5 worm cellular contexts compared by ENCODE assay signal in genomic region chrIII:10848858-10849257, ce11.
TF ChIP-seq lines count a peak whose summit lies in the region.

Gene fbxb-85 (minus strand): TSS chrIII:10848963.
Gene hex-3 (plus strand): TSS chrIII:10849222.

TF ChIP-seq in whole organism, L1 larva, 84 proteins besides CTCF, POLR2A, EP300 and RAD21 (continues in another document):
- TF ChIP-seq aha-1 (tag; optimal IDR thresholded peaks at IDR 0.05; lab: Kevin White, UChicago): peak; percentile 76
- TF ChIP-seq vab-15 (tag; optimal IDR thresholded peaks at IDR 0.05; lab: Kevin White, UChicago): peak; percentile 29
- TF ChIP-seq lir-3 (tag; optimal IDR thresholded peaks at IDR 0.05; lab: Kevin White, UChicago; ENCODE audit: poor library complexity): peak; percentile 89
- TF ChIP-seq nhr-11 (tag; optimal IDR thresholded peaks at IDR 0.05; lab: Kevin White, UChicago): peak; percentile 89
- TF ChIP-seq isw-1 (GFP tag; IDR thresholded peaks at IDR 0.05; lab: Robert Waterston, UW): peak; percentile 94
- TF ChIP-seq nhr-237 (tag; optimal IDR thresholded peaks at IDR 0.05; lab: Kevin White, UChicago): peak; percentile 81
- TF ChIP-seq ama-1 (optimal IDR thresholded peaks at IDR 0.05; lab: Kevin White, UChicago): peak; percentile 72
- TF ChIP-seq zip-4 (GFP tag; optimal IDR thresholded peaks at IDR 0.05; lab: Kevin White, UChicago): peak; percentile 87
- peak; percentile 98 for TF ChIP-seq nhr-47 (tag; optimal IDR thresholded peaks at IDR 0.05; lab: Kevin White, UChicago)
- TF ChIP-seq swsn-7 (tag; optimal IDR thresholded peaks at IDR 0.05; lab: Kevin White, UChicago): peak; percentile 97
- peak in 1 of 2 experiments; percentile 90 for TF ChIP-seq ztf-11 (tag; optimal IDR thresholded peaks at IDR 0.05; lab: Kevin White, UChicago)
- TF ChIP-seq nhr-84 (tag; optimal IDR thresholded peaks at IDR 0.05; lab: Kevin White, UChicago): no peak
- peak; percentile 94 for TF ChIP-seq fos-1 (tag; optimal IDR thresholded peaks at IDR 0.05; lab: Kevin White, UChicago)
- peak; percentile 91 for TF ChIP-seq mab-9 (GFP tag; IDR thresholded peaks at IDR 0.05; lab: Robert Waterston, UW)
- TF ChIP-seq ceh-82 (tag; optimal IDR thresholded peaks at IDR 0.05; lab: Kevin White, UChicago): peak; percentile 95 to 96 (median 96)
- peak; percentile 50 for TF ChIP-seq ceh-90 (tag; optimal IDR thresholded peaks at IDR 0.05; lab: Kevin White, UChicago)
- peak; percentile 84 for TF ChIP-seq ztf-4 (tag; optimal IDR thresholded peaks at IDR 0.05; lab: Kevin White, UChicago)
- no peak for TF ChIP-seq nhr-28 (tag; optimal IDR thresholded peaks at IDR 0.05; lab: Kevin White, UChicago)

TF ChIP-seq in whole organism, L3 larva, 47 proteins besides CTCF, POLR2A, EP300 and RAD21 (continues in another document):
- TF ChIP-seq nhr-43 (tag; optimal IDR thresholded peaks at IDR 0.05; lab: Kevin White, UChicago; ENCODE audit: poor library complexity, severe bottlenecking) (peak; percentile 96), lsy-12 (tag; optimal IDR thresholded peaks at IDR 0.05; lab: Kevin White, UChicago) (peak; percentile 95), ceh-82 (tag; optimal IDR thresholded peaks at IDR 0.05; lab: Kevin White, UChicago) (peak; percentile 82), snpc-4 (tag; optimal IDR thresholded peaks at IDR 0.05; lab: Kevin White, UChicago) (peak; percentile 71), nhr-23 (tag; optimal IDR thresholded peaks at IDR 0.05; lab: Kevin White, UChicago) (peak; percentile 96), tbx-2 (tag; optimal IDR thresholded peaks at IDR 0.05; lab: Kevin White, UChicago) (peak; percentile 89), ZK546.5 (tag; optimal IDR thresholded peaks at IDR 0.05; lab: Kevin White, UChicago) (peak; percentile 27), daf-12 (tag; optimal IDR thresholded peaks at IDR 0.05; lab: Kevin White, UChicago) (peak; percentile 33), nhr-76 (tag; optimal IDR thresholded peaks at IDR 0.05; lab: Kevin White, UChicago) (peak; percentile 17), elt-3 (tag; optimal IDR thresholded peaks at IDR 0.05; lab: Kevin White, UChicago) (no peak), unc-62 (GFP tag; optimal IDR thresholded peaks at IDR 0.05; lab: Kevin White, UChicago) (peak; percentile 28), ztf-4 (tag; optimal IDR thresholded peaks at IDR 0.05; lab: Kevin White, UChicago) (peak; percentile 29), nhr-77 (tag; optimal IDR thresholded peaks at IDR 0.05; lab: Kevin White, UChicago) (peak; percentile 74), elt-2 (tag; optimal IDR thresholded peaks at IDR 0.05; lab: Kevin White, UChicago) (peak; percentile 69), lin-15B (tag; optimal IDR thresholded peaks at IDR 0.05; lab: Kevin White, UChicago) (peak; percentile 95), ceh-16 (tag; optimal IDR thresholded peaks at IDR 0.05; lab: Kevin White, UChicago) (no peak), mml-1 (tag; optimal IDR thresholded peaks at IDR 0.05; lab: Kevin White, UChicago) (no peak), fkh-10 (GFP tag; optimal IDR thresholded peaks at IDR 0.05; lab: Kevin White, UChicago) (peak; percentile 86), nhr-67 (tag; optimal IDR thresholded peaks at IDR 0.05; lab: Kevin White, UChicago) (no peak)

TF ChIP-seq in whole organism, early embryonic, 17 proteins besides CTCF, POLR2A, EP300 and RAD21:
- TF ChIP-seq hnd-1 (tag; optimal IDR thresholded peaks at IDR 0.05; lab: Kevin White, UChicago) (peak; percentile 32), B0310.2 (tag; optimal IDR thresholded peaks at IDR 0.05; lab: Kevin White, UChicago) (peak; percentile 43), ceh-36 (tag; optimal IDR thresholded peaks at IDR 0.05; lab: Kevin White, UChicago) (peak; percentile 65), sea-1 (GFP tag; conservative IDR thresholded peaks at IDR 0.05; lab: Robert Waterston, UW) (0 out of 2 replicates have a peak, but pooled peaks have one; percentile 67), hmg-4 (GFP tag; optimal IDR thresholded peaks at IDR 0.05; lab: Kevin White, UChicago) (peak; percentile 84), tra-4 (tag; optimal IDR thresholded peaks at IDR 0.05; lab: Kevin White, UChicago) (peak; percentile 56), ama-1 (optimal IDR thresholded peaks at IDR 0.05; lab: Kevin White, UChicago) (no peak), scrt-1 (GFP tag; IDR thresholded peaks at IDR 0.05; lab: Robert Waterston, UW) (peak; percentile 62; the same call in 1 of the 2 replicates), tbx-37 (GFP tag; conservative IDR thresholded peaks at IDR 0.05; lab: Robert Waterston, UW) (peak; percentile 73), ets-7 (tag; optimal IDR thresholded peaks at IDR 0.05; lab: Kevin White, UChicago) (peak; percentile 42), hmbx-1 (tag; optimal IDR thresholded peaks at IDR 0.05; lab: Kevin White, UChicago) (peak; percentile 24), tbx-11 (GFP tag; IDR thresholded peaks at IDR 0.05; lab: Robert Waterston, UW) (peak; percentile 76), pes-1 (GFP tag; IDR thresholded peaks at IDR 0.05; lab: Robert Waterston, UW) (peak; percentile 78), aly-1 (tag; optimal IDR thresholded peaks at IDR 0.05; lab: Kevin White, UChicago) (peak; percentile 52), F13C5.2 (tag; optimal IDR thresholded peaks at IDR 0.05; lab: Kevin White, UChicago) (peak; percentile 93), ceh-13 (GFP tag; optimal IDR thresholded peaks at IDR 0.05; lab: Kevin White, UChicago) (peak; percentile 48), flt-1 (GFP tag; IDR thresholded peaks at IDR 0.05; lab: Robert Waterston, UW) (peak; percentile 70)
TF ChIP-seq in whole organism, early embryonic: peak in this region for 16.

TF ChIP-seq in whole organism, midembryonic, 9 proteins besides CTCF, POLR2A, EP300 and RAD21:
- TF ChIP-seq ztf-29 (GFP tag; IDR thresholded peaks at IDR 0.05; lab: Robert Waterston, UW) (0 out of 2 replicates have a peak, but pooled peaks have one; percentile 54), cog-1 (tag; optimal IDR thresholded peaks at IDR 0.05; lab: Kevin White, UChicago) (peak; percentile 71), tab-1 (GFP tag; IDR thresholded peaks at IDR 0.05; lab: Robert Waterston, UW) (peak; percentile 66; the same call in 1 of the 2 replicates), ztf-23 (GFP tag; IDR thresholded peaks at IDR 0.05; lab: Robert Waterston, UW) (peak; percentile 90), med-1 (GFP tag; optimal IDR thresholded peaks at IDR 0.05; lab: Kevin White, UChicago; ENCODE audit: insufficient read depth) (peak; percentile 51), flt-1 (GFP tag; IDR thresholded peaks at IDR 0.05; lab: Robert Waterston, UW) (peak; percentile 89), ref-1 (GFP tag; conservative IDR thresholded peaks at IDR 0.05; lab: Robert Waterston, UW) (0 out of 2 replicates have a peak, but pooled peaks have one; percentile 45), T22C8.4 (GFP tag; IDR thresholded peaks at IDR 0.05; lab: Robert Waterston, UW) (peak; percentile 73), klf-2 (GFP tag; conservative IDR thresholded peaks at IDR 0.05; lab: Robert Waterston, UW) (0 out of 2 replicates have a peak, but pooled peaks have one; percentile 50)

TF ChIP-seq in whole organism, young adult, 124 proteins besides CTCF, POLR2A, EP300 and RAD21 (continues in another document):
- TF ChIP-seq unc-62 (GFP tag; optimal IDR thresholded peaks at IDR 0.05; lab: Kevin White, UChicago) (no peak), nhr-27 (tag; optimal IDR thresholded peaks at IDR 0.05; lab: Kevin White, UChicago) (no peak), mxl-1 (tag; optimal IDR thresholded peaks at IDR 0.05; lab: Kevin White, UChicago) (no peak), lin-40 (tag; optimal IDR thresholded peaks at IDR 0.05; lab: Kevin White, UChicago) (peak; percentile 96), dpl-1 (GFP tag; optimal IDR thresholded peaks at IDR 0.05; lab: Kevin White, UChicago) (peak; percentile 60), ceh-27 (GFP tag; optimal IDR thresholded peaks at IDR 0.05; lab: Kevin White, UChicago) (peak; percentile 85), lsl-1 (GFP tag; optimal IDR thresholded peaks at IDR 0.05; lab: Kevin White, UChicago) (peak; percentile 80), lin-35 (GFP tag; optimal IDR thresholded peaks at IDR 0.05; lab: Kevin White, UChicago) (peak; percentile 30 to 95 (median 76)), C17E4.6 (GFP tag; IDR thresholded peaks at IDR 0.05; lab: Robert Waterston, UW) (peak; percentile 83), F49E8.2 (tag; optimal IDR thresholded peaks at IDR 0.05; lab: Kevin White, UChicago; ENCODE audit: insufficient read depth) (peak; percentile 65), ztf-3 (GFP tag; optimal IDR thresholded peaks at IDR 0.05; lab: Kevin White, UChicago) (peak; percentile 29), attf-5 (GFP tag; optimal IDR thresholded peaks at IDR 0.05; lab: Kevin White, UChicago) (peak; percentile 94), gei-17 (GFP tag; optimal IDR thresholded peaks at IDR 0.05; lab: Kevin White, UChicago) (peak; percentile 75), xnd-1 (tag; optimal IDR thresholded peaks at IDR 0.05; lab: Kevin White, UChicago) (peak; percentile 74), ztf-18 (tag; optimal IDR thresholded peaks at IDR 0.05; lab: Kevin White, UChicago) (peak; percentile 99), rcor-1 (GFP tag; IDR thresholded peaks at IDR 0.05; lab: Robert Waterston, UW) (peak; percentile 93), Y79H2A.3 (GFP tag; conservative IDR thresholded peaks at IDR 0.05; lab: Robert Waterston, UW) (no peak; the same call in 1 of the 2 replicates), ztf-26 (tag; optimal IDR thresholded peaks at IDR 0.05; lab: Kevin White, UChicago) (peak; percentile 86), hmg-1.2 (GFP tag; IDR thresholded peaks at IDR 0.05; lab: Robert Waterston, UW) (peak; percentile 70), hsf-1 (GFP tag; IDR thresholded peaks at IDR 0.05; lab: Robert Waterston, UW) (peak; percentile 81), pha-4 (tag; optimal IDR thresholded peaks at IDR 0.05; lab: Kevin White, UChicago) (peak; percentile 87), ztf-22 (GFP tag; optimal IDR thresholded peaks at IDR 0.05; lab: Kevin White, UChicago) (peak; percentile 19), mel-28 (tag; optimal IDR thresholded peaks at IDR 0.05; lab: Kevin White, UChicago; ENCODE audit: borderline replicate concordance) (peak; percentile 64), lag-1 (GFP tag; IDR thresholded peaks at IDR 0.05; lab: Robert Waterston, UW) (0 out of 2 replicates have a peak, but pooled peaks have one; percentile 35), unc-130 (GFP tag; optimal IDR thresholded peaks at IDR 0.05; lab: Kevin White, UChicago) (peak; percentile 77), ceh-79 (tag; optimal IDR thresholded peaks at IDR 0.05; lab: Kevin White, UChicago) (no peak), hrde-1 (tag; optimal IDR thresholded peaks at IDR 0.05; lab: Kevin White, UChicago; ENCODE audit: borderline replicate concordance) (peak; percentile 76), nhr-120 (GFP tag; IDR thresholded peaks at IDR 0.05; lab: Robert Waterston, UW) (no peak), madf-10 (tag; optimal IDR thresholded peaks at IDR 0.05; lab: Kevin White, UChicago) (peak; percentile 65), rec-8 (tag; optimal IDR thresholded peaks at IDR 0.05; lab: Kevin White, UChicago) (peak in 1 of 2 experiments; percentile 45), rpc-1 (optimal IDR thresholded peaks at IDR 0.05; lab: Kevin White, UChicago) (no peak), rpc-1 (tag; optimal IDR thresholded peaks at IDR 0.05; lab: Kevin White, UChicago) (no peak)

Comparison
In these comparisons a context has a peak if more than half of its experiments do, and no peak if none do; other contexts are left out.
1. Of the 8 proteins assayed by ChIP-seq in both whole organism, young adult and whole organism, L1 larva: peak only in whole organism, young adult: none; only in whole organism, L1 larva: nhr-90 and unc-62; in both: ama-1, dpl-1, efl-1, lin-35, snpc-4 and unc-130; in neither: 0.